Worm (Caenorhabditis elegans) whole organism, L1 larva: ENCODE data around the gene F45G2.8.

Experiments used
- blmp-1 ChIP-seq: fragments of 150-350 bp; optimal IDR thresholded peaks from 2 replicates; lab custom pipeline; 2014; ENCODE audit warnings: missing biosample characterization, missing genetic modification characterization
- ceh-8 ChIP-seq: fragments of 200-800 bp; sonication (Bioruptor generic); optimal IDR thresholded peaks from 2 replicates; lab custom pipeline; 2018; ENCODE audit warnings: mild to moderate bottlenecking, missing genetic modification characterization, moderate library complexity, missing compliant biosample characterization
- ceh-82 ChIP-seq, 3 experiments: fragments of 150-350 bp in 1 of 3; sonication (generic microtip) in 2 of 3; optimal IDR thresholded peaks; 2 replicates each; lab custom pipeline; 2014 to 2017; ENCODE audit warnings: missing biosample characterization in 3 of 3, missing genetic modification characterization in 3 of 3
- ces-1 ChIP-seq: fragments of 150-350 bp; optimal IDR thresholded peaks from 2 replicates; lab custom pipeline; 2014; ENCODE audit warnings: missing biosample characterization, missing genetic modification reagents, missing genetic modification characterization
- dpl-1 ChIP-seq, 3 experiments: fragments of 150-350 bp in 2 of 3; sonication (generic microtip) in 1 of 3; optimal IDR thresholded peaks; 2 replicates each; lab custom pipeline; 2014 to 2017; ENCODE audit warnings: missing biosample characterization in 3 of 3, missing genetic modification characterization in 3 of 3, missing genetic modification reagents in 3 of 3
- irx-1 ChIP-seq: sonication (generic microtip); optimal IDR thresholded peaks from 2 replicates; lab custom pipeline; 2016; ENCODE audit warnings: missing genetic modification characterization, missing compliant biosample characterization
- jun-1 ChIP-seq: fragments of 150-350 bp; optimal IDR thresholded peaks from 2 replicates; lab custom pipeline; 2014; ENCODE audit warnings: missing biosample characterization, missing genetic modification reagents, missing genetic modification characterization
- lin-13 ChIP-seq: fragments of 150-350 bp; optimal IDR thresholded peaks from 2 replicates; lab custom pipeline; 2014; ENCODE audit warnings: missing biosample characterization, missing genetic modification reagents, missing genetic modification characterization
- nhr-11 ChIP-seq: fragments of 150-350 bp; optimal IDR thresholded peaks from 2 replicates; lab custom pipeline; 2014; ENCODE audit warnings: missing biosample characterization, missing genetic modification characterization
- nhr-76 ChIP-seq: sonication (generic microtip); optimal IDR thresholded peaks from 2 replicates; lab custom pipeline; 2017; ENCODE audit warnings: missing biosample characterization, missing genetic modification characterization
- nhr-77 ChIP-seq: fragments of 150-350 bp; optimal IDR thresholded peaks from 2 replicates; lab custom pipeline; 2014; ENCODE audit warnings: missing biosample characterization, missing genetic modification characterization
- swsn-7 ChIP-seq: sonication (generic microtip); optimal IDR thresholded peaks from 2 replicates; lab custom pipeline; 2016; ENCODE audit warnings: missing genetic modification characterization, missing compliant biosample characterization
- unc-62 ChIP-seq: fragments of 150-350 bp; optimal IDR thresholded peaks from 2 replicates; lab custom pipeline; 2014; ENCODE audit warnings: missing biosample characterization, missing genetic modification reagents, missing genetic modification characterization

DNA sequence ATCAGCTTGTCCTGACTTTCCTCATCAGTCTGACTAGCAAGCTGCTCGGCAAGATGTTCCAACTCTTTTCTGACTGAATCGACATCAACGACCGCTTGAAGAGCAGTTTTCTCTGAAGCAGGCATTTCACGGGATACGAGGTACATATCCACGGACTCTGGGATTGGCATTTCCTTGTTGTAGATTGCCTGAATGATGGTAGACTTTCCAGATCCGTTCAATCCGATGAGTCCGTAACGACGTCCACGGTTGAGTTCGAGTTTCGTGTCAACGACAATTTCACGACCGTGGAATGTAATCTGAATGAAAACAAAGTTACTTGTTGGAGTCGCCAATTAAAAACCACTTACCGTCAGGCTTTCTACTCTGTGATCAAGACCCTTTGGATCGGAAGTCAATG is 26.1 kb upstream of the F45G2.8 start:
- no peak for TF ChIP-seq irx-1 (tag; lab: Kevin White, UChicago)
- TF ChIP-seq dpl-1 (GFP tag; optimal IDR thresholded peaks at IDR 0.05; lab: Kevin White, UChicago) = no peak
- no peak for TF ChIP-seq nhr-11 (tag; lab: Kevin White, UChicago)
- TF ChIP-seq ceh-82 (tag; optimal IDR thresholded peaks at IDR 0.05; lab: Kevin White, UChicago) = no peak
- no peak for TF ChIP-seq lin-13 (GFP tag; lab: Kevin White, UChicago)
- no peak for TF ChIP-seq nhr-77 (tag; lab: Kevin White, UChicago)
- TF ChIP-seq jun-1 (tag; lab: Kevin White, UChicago) = no peak
- TF ChIP-seq ces-1 = no peak
- TF ChIP-seq unc-62 (GFP tag; lab: Kevin White, UChicago) = no peak
- no peak for TF ChIP-seq swsn-7 (tag; lab: Kevin White, UChicago)
- TF ChIP-seq ceh-8 = no peak
- TF ChIP-seq blmp-1 (tag; lab: Kevin White, UChicago) = no peak
- TF ChIP-seq nhr-76 (tag; lab: Kevin White, UChicago) = no peak
